Fruit fly (Drosophila melanogaster): Measurements from ENCODE around the gene CG4669.

CG4669 gene

DNA sequence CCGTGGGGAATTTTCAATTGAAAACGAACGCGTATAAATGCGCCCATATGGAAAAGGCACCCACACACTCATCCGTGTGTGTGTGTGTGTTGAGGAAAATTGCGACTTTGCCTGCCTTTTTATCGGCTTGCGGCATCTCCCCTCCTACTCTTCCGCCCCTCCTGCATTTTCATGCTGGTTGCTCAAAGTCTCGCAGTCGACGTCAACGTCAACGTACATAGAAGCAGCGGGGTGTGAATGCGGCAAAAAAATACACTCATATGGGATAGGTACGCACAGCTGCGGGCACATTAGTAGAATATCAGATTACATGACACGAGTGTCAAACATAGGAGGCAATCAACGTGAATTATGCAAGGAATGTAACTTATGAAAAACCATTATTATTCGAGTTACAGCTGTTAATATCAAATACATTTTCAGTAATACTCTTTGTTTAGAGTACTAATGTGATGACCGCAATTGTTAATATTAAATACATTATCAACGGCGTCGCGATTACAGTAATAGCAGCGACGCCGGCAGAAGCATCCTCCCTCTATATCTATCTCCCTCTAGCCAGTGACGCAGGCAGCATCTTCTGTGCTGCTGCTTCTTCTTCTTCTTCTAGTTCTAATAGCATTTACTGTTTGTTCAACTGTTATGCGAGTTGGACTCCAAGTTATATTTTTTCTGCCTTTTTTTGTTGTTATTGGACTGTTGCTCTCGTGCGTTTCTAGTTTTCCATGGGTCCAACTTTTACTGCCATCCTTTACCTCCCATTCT, 47.3 kb upstream of the CG4669 start (continued):
- peak; percentile 80 for TF ChIP-seq repo (GFP tag; optimal IDR thresholded peaks at IDR 0.05)
- peak; percentile 74 for TF ChIP-seq ab (GFP tag; optimal IDR thresholded peaks at IDR 0.05)
- TF ChIP-seq hkb (optimal IDR thresholded peaks at IDR 0.05), result no peak
- TF ChIP-seq hkb (GFP tag; IDR thresholded peaks at IDR 0.05), result peak; percentile 95
- TF ChIP-seq CG1024 (GFP tag; IDR thresholded peaks at IDR 0.05), result peak; percentile 71
- TF ChIP-seq CG16863 (GFP tag; optimal IDR thresholded peaks at IDR 0.05), result peak; percentile 87
- no peak for TF ChIP-seq br (optimal IDR thresholded peaks at IDR 0.05)
- TF ChIP-seq sna (GFP tag; IDR thresholded peaks at IDR 0.05; ENCODE audit: partially characterized antibody), result no peak
- peak; percentile 86 for TF ChIP-seq Rfx (GFP tag; IDR thresholded peaks at IDR 0.05)
- TF ChIP-seq ara (GFP tag; IDR thresholded peaks at IDR 0.05), result peak; percentile 93
- TF ChIP-seq Chrac-16 (GFP tag; optimal IDR thresholded peaks at IDR 0.05), result peak; percentile 85
- TF ChIP-seq CG32532 (GFP tag; IDR thresholded peaks at IDR 0.05), result peak; percentile 87
- TF ChIP-seq Meics (GFP tag; optimal IDR thresholded peaks at IDR 0.05), result peak; percentile 87
- no peak for TF ChIP-seq CG14860 (GFP tag; IDR thresholded peaks at IDR 0.05; ENCODE audit: partially characterized antibody)
- TF ChIP-seq fd64A (GFP tag; optimal IDR thresholded peaks at IDR 0.05), result peak; percentile 80
- peak; percentile 93 for TF ChIP-seq PHDP (tag; optimal IDR thresholded peaks at IDR 0.05)
- no peak for TF ChIP-seq Scr (GFP tag; IDR thresholded peaks at IDR 0.05; ENCODE audit: partially characterized antibody)
- peak; percentile 89 for TF ChIP-seq NC2β (GFP tag; optimal IDR thresholded peaks at IDR 0.05)
- TF ChIP-seq CG3065 (GFP tag; optimal IDR thresholded peaks at IDR 0.05), result peak; percentile 79
- TF ChIP-seq onecut (GFP tag; IDR thresholded peaks at IDR 0.05), result peak; percentile 87
- TF ChIP-seq toy (GFP tag; IDR thresholded peaks at IDR 0.05), result peak; percentile 47; the same call in 1 of the 2 replicates
- TF ChIP-seq seq (GFP tag; IDR thresholded peaks at IDR 0.05), result peak; percentile 77
- TF ChIP-seq zf30C (GFP tag; optimal IDR thresholded peaks at IDR 0.05), result no peak
- TF ChIP-seq da (GFP tag; optimal IDR thresholded peaks at IDR 0.05), result peak; percentile 78
- peak; percentile 93 for TF ChIP-seq dmrt99B (tag; optimal IDR thresholded peaks at IDR 0.05)
- TF ChIP-seq CG11696 (GFP tag; IDR thresholded peaks at IDR 0.05), result peak; percentile 99
- TF ChIP-seq CG15011 (GFP tag; optimal IDR thresholded peaks at IDR 0.05), result peak; percentile 80
- TF ChIP-seq Trl (optimal IDR thresholded peaks at IDR 0.05), result peak in 1 of 2 experiments; percentile 8
- peak; percentile 88 for TF ChIP-seq Trl (GFP tag; optimal IDR thresholded peaks at IDR 0.05)
- TF ChIP-seq pita (GFP tag; optimal IDR thresholded peaks at IDR 0.05), result no peak
- peak; percentile 39 for TF ChIP-seq nom (GFP tag; optimal IDR thresholded peaks at IDR 0.05)
- peak; percentile 83 for TF ChIP-seq gcm2 (GFP tag; optimal IDR thresholded peaks at IDR 0.05)
- TF ChIP-seq jigr1 (GFP tag; IDR thresholded peaks at IDR 0.05), result peak; percentile 74; the same call in 2 of the 3 replicates
- peak; percentile 60; the same call in 1 of the 2 replicates for TF ChIP-seq ham (GFP tag; IDR thresholded peaks at IDR 0.05)
- peak; percentile 90 for TF ChIP-seq stc (GFP tag; IDR thresholded peaks at IDR 0.05)
- TF ChIP-seq kni (GFP tag; optimal IDR thresholded peaks at IDR 0.05), result no peak
- peak; percentile 59 for TF ChIP-seq NC2α (GFP tag; optimal IDR thresholded peaks at IDR 0.05)
- TF ChIP-seq Antp (GFP tag; optimal IDR thresholded peaks at IDR 0.05), result peak; percentile 91
- TF ChIP-seq ttk (GFP tag; IDR thresholded peaks at IDR 0.05), result peak; percentile 91
- TF ChIP-seq CG31224 (GFP tag; IDR thresholded peaks at IDR 0.05), result peak; percentile 60
- TF ChIP-seq gsb (GFP tag; IDR thresholded peaks at IDR 0.05), result peak; percentile 78
- peak; percentile 63 for TF ChIP-seq Deaf1 (tag; optimal IDR thresholded peaks at IDR 0.05)
- TF ChIP-seq CG8089 (GFP tag; optimal IDR thresholded peaks at IDR 0.05), result peak; percentile 78
- TF ChIP-seq sug (tag; optimal IDR thresholded peaks at IDR 0.05), result peak; percentile 30
- TF ChIP-seq BtbVII (GFP tag; optimal IDR thresholded peaks at IDR 0.05), result peak; percentile 83
- TF ChIP-seq az2 (GFP tag; optimal IDR thresholded peaks at IDR 0.05), result peak; percentile 88
- peak; percentile 83 for TF ChIP-seq bowl (GFP tag; IDR thresholded peaks at IDR 0.05)
- TF ChIP-seq CG10565 (GFP tag; optimal IDR thresholded peaks at IDR 0.05), result peak; percentile 57
- TF ChIP-seq CG4730 (GFP tag; IDR thresholded peaks at IDR 0.05), result peak; percentile 81
- peak; percentile 77 for TF ChIP-seq CG7357 (GFP tag; IDR thresholded peaks at IDR 0.05)
- peak; percentile 79 for TF ChIP-seq CG11247 (GFP tag; IDR thresholded peaks at IDR 0.05)

All from whole organism, embryonic.